Worm (Caenorhabditis elegans): ENCODE data around the gene C17F4.2.

The C17F4.2 gene

ce11 chrII:3259254-3259653 is 10.8 kb downstream of the C17F4.2 start, which contains the start of gene gcy-19:
gcy-19 (minus strand) TSS chrII:3259354.
- TF ChIP-seq ztf-26 (tag; optimal IDR thresholded peaks at IDR 0.05) (no peak), F55B11.4 (tag; optimal IDR thresholded peaks at IDR 0.05; ENCODE audit: borderline replicate concordance, insufficient read depth) (no peak), F22D6.2 (tag; optimal IDR thresholded peaks at IDR 0.05) (no peak), unc-130 (GFP tag; optimal IDR thresholded peaks at IDR 0.05) (no peak), F39B2.1 (GFP tag; IDR thresholded peaks at IDR 0.05) (no peak), T26A5.8 (tag; optimal IDR thresholded peaks at IDR 0.05) (no peak), unc-62 (GFP tag; optimal IDR thresholded peaks at IDR 0.05) (no peak), mcd-1 (GFP tag; IDR thresholded peaks at IDR 0.05) (no peak), xnd-1 (tag; optimal IDR thresholded peaks at IDR 0.05) (no peak), let-526 (GFP tag; IDR thresholded peaks at IDR 0.05) (no peak), rcor-1 (GFP tag; IDR thresholded peaks at IDR 0.05) (no peak), nhr-120 (GFP tag; IDR thresholded peaks at IDR 0.05) (no peak), nfya-1 (tag; optimal IDR thresholded peaks at IDR 0.05; ENCODE audit: borderline replicate concordance, insufficient read depth) (no peak), chd-7 (tag; optimal IDR thresholded peaks at IDR 0.05) (no peak), C06A6.2 (GFP tag; conservative IDR thresholded peaks at IDR 0.05) (no peak), ztf-6 (GFP tag; IDR thresholded peaks at IDR 0.05) (no peak), bed-1 (GFP tag; IDR thresholded peaks at IDR 0.05) (no peak), ekl-4 (GFP tag; IDR thresholded peaks at IDR 0.05) (no peak)

ce11 chrII:3262504-3262903 is 14.0 kb downstream of the C17F4.2 start, which contains the start of gene F02E11.2:
F02E11.2 (plus strand) TSS chrII:3262804.
- TF ChIP-seq hmg-20 (GFP tag; IDR thresholded peaks at IDR 0.05) (no peak), rpc-1 (optimal IDR thresholded peaks at IDR 0.05) (no peak), rpc-1 (tag; optimal IDR thresholded peaks at IDR 0.05) (peak; percentile 33)

ce11 chrII:3264704-3265103 is 16.2 kb downstream of the C17F4.2 start:
- TF ChIP-seq nfyb-1 (GFP tag; IDR thresholded peaks at IDR 0.05) (no peak), madf-3 (GFP tag; IDR thresholded peaks at IDR 0.05) (no peak), athp-1 (tag; optimal IDR thresholded peaks at IDR 0.05) (no peak), sdz-38 (tag; optimal IDR thresholded peaks at IDR 0.05) (no peak), nfya-2 (GFP tag; IDR thresholded peaks at IDR 0.05) (no peak), attf-5 (GFP tag; optimal IDR thresholded peaks at IDR 0.05) (no peak), ceh-91 (GFP tag; IDR thresholded peaks at IDR 0.05) (no peak), madf-8 (GFP tag; conservative IDR thresholded peaks at IDR 0.05) (no peak), madf-6 (GFP tag; IDR thresholded peaks at IDR 0.05) (no peak), tbp1 (GFP tag; optimal IDR thresholded peaks at IDR 0.05) (peak; percentile 67), madf-10 (tag; optimal IDR thresholded peaks at IDR 0.05) (no peak), xnd-1 (tag; optimal IDR thresholded peaks at IDR 0.05) (no peak), lir-1 (GFP tag; conservative IDR thresholded peaks at IDR 0.05) (no peak), rec-8 (tag; optimal IDR thresholded peaks at IDR 0.05) (no peak), F55B11.4 (tag; optimal IDR thresholded peaks at IDR 0.05; ENCODE audit: borderline replicate concordance, insufficient read depth) (no peak), nhr-120 (GFP tag; IDR thresholded peaks at IDR 0.05) (no peak), lin-35 (GFP tag; optimal IDR thresholded peaks at IDR 0.05) (no peak), ama-1 (optimal IDR thresholded peaks at IDR 0.05) (no peak), ama-1 (GFP tag; optimal IDR thresholded peaks at IDR 0.05) (no peak), B0261.1 (tag; optimal IDR thresholded peaks at IDR 0.05) (peak; percentile 44), Y67H2A.10 (GFP tag; conservative IDR thresholded peaks at IDR 0.05) (no peak), rpc-1 (optimal IDR thresholded peaks at IDR 0.05) (no peak), rpc-1 (tag; optimal IDR thresholded peaks at IDR 0.05) (peak; percentile 58)
